Worm (Caenorhabditis elegans) whole organism, L3 larva: ENCODE data around the gene acbp-5.

ENCODE experiments used
- ZK546.5 ChIP-seq: sonication (generic microtip); optimal IDR thresholded peaks from 2 replicates; lab custom pipeline; 2017; ENCODE audit warnings: missing biosample characterization, missing genetic modification characterization
- aly-2 ChIP-seq: fragments of 150-350 bp; optimal IDR thresholded peaks from 2 replicates; lab custom pipeline; 2014; ENCODE audit warnings: missing biosample characterization, missing genetic modification characterization
- ama-1 ChIP-seq: fragments of 150-350 bp; optimal IDR thresholded peaks from 2 replicates; lab custom pipeline; 2018
- ceh-16 ChIP-seq: sonication (generic microtip); optimal IDR thresholded peaks from 2 replicates; lab custom pipeline; 2017; ENCODE audit warnings: missing biosample characterization, missing genetic modification characterization
- ceh-28 ChIP-seq: fragments of 150-350 bp; optimal IDR thresholded peaks from 2 replicates; lab custom pipeline; 2014; ENCODE audit warnings: missing biosample characterization, missing genetic modification reagents, missing genetic modification characterization
- ceh-82 ChIP-seq: fragments of 150-350 bp; optimal IDR thresholded peaks from 2 replicates; lab custom pipeline; 2014; ENCODE audit warnings: missing biosample characterization, missing genetic modification characterization
- ceh-9 ChIP-seq: sonication (generic microtip); optimal IDR thresholded peaks from 2 replicates; lab custom pipeline; 2018; ENCODE audit warnings: missing biosample characterization, missing genetic modification characterization
- egl-27 ChIP-seq: sonication (generic microtip); optimal IDR thresholded peaks from 4 replicates; lab custom pipeline; 2017; ENCODE audit warnings: missing biosample characterization, missing genetic modification reagents, missing genetic modification characterization
- egl-5 ChIP-seq: fragments of 150-350 bp; optimal IDR thresholded peaks from 2 replicates; lab custom pipeline; 2017; ENCODE audit warnings: missing biosample characterization, missing genetic modification reagents, missing genetic modification characterization, inconsistent platforms
- elt-1 ChIP-seq: fragments of 150-350 bp; optimal IDR thresholded peaks from 2 replicates; lab custom pipeline; 2014; ENCODE audit warnings: missing biosample characterization, missing genetic modification characterization
- elt-2 ChIP-seq: sonication (generic microtip); optimal IDR thresholded peaks from 2 replicates; lab custom pipeline; 2016; ENCODE audit warnings: missing genetic modification reagents, mild to moderate bottlenecking, missing genetic modification characterization, missing compliant biosample characterization
- elt-3 ChIP-seq, 3 experiments: fragments of 150-350 bp in 1 of 3; sonication (generic microtip) in 2 of 3; optimal IDR thresholded peaks; 2 replicates in 2 of 3; 4 replicates in 1 of 3; lab custom pipeline; 2014 to 2017; ENCODE audit warnings: missing biosample characterization in 3 of 3, missing genetic modification characterization in 3 of 3
- eor-1 ChIP-seq, 2 experiments: fragments of 150-350 bp; optimal IDR thresholded peaks; 2 replicates each; lab custom pipeline; 2014 to 2018; ENCODE audit warnings: missing biosample characterization in 2 of 2, missing genetic modification characterization in 2 of 2
- fkh-10 ChIP-seq: sonication (generic microtip); optimal IDR thresholded peaks from 2 replicates; lab custom pipeline; 2017; ENCODE audit warnings: missing biosample characterization, missing genetic modification reagents, missing genetic modification characterization
- fkh-2 ChIP-seq: fragments of 150-350 bp; optimal IDR thresholded peaks from 2 replicates; lab custom pipeline; 2014; ENCODE audit warnings: missing biosample characterization, missing genetic modification reagents, missing genetic modification characterization
- fos-1 ChIP-seq: fragments of 150-350 bp; optimal IDR thresholded peaks from 2 replicates; lab custom pipeline; 2014; ENCODE audit warnings: missing biosample characterization, missing genetic modification characterization
- hmg-11 ChIP-seq: sonication (generic microtip); optimal IDR thresholded peaks from 2 replicates; lab custom pipeline; 2016; ENCODE audit warnings: missing genetic modification characterization, missing compliant biosample characterization
- jun-1 ChIP-seq: fragments of 150-350 bp; optimal IDR thresholded peaks from 2 replicates; lab custom pipeline; 2014; ENCODE audit warnings: missing biosample characterization, missing genetic modification reagents, missing genetic modification characterization
- lin-15B ChIP-seq: fragments of 150-350 bp; optimal IDR thresholded peaks from 2 replicates; lab custom pipeline; 2014; ENCODE audit warnings: missing biosample characterization, missing genetic modification characterization
- lin-39 ChIP-seq: fragments of 150-350 bp; optimal IDR thresholded peaks from 2 replicates; lab custom pipeline; 2018; ENCODE audit warnings: missing biosample characterization, missing genetic modification reagents, missing genetic modification characterization
- mdl-1 ChIP-seq: fragments of 150-350 bp; optimal IDR thresholded peaks from 2 replicates; lab custom pipeline; 2014; ENCODE audit warnings: missing biosample characterization, missing genetic modification characterization
- mml-1 ChIP-seq: fragments of 150-350 bp; sonication (generic microtip); optimal IDR thresholded peaks from 3 replicates; lab custom pipeline; 2014; ENCODE audit warnings: missing biosample characterization, missing genetic modification characterization
- nfya-1 ChIP-seq: sonication (generic microtip); optimal IDR thresholded peaks from 2 replicates; lab custom pipeline; 2017; ENCODE audit warnings: missing genetic modification characterization, mild to moderate bottlenecking, missing compliant biosample characterization, antibody characterized with exemption, moderate library complexity; ENCODE audit not compliant: insufficient read depth
- nhr-11 ChIP-seq: fragments of 150-350 bp; optimal IDR thresholded peaks from 2 replicates; lab custom pipeline; 2014; ENCODE audit warnings: missing biosample characterization, missing genetic modification characterization
- nhr-23 ChIP-seq: fragments of 150-350 bp; optimal IDR thresholded peaks from 2 replicates; lab custom pipeline; 2014; ENCODE audit warnings: missing biosample characterization, missing genetic modification reagents, missing genetic modification characterization
- nhr-25 ChIP-seq: sonication (generic microtip); optimal IDR thresholded peaks from 2 replicates; lab custom pipeline; 2017; ENCODE audit warnings: missing biosample characterization, missing genetic modification characterization
- nhr-28 ChIP-seq: fragments of 150-350 bp; optimal IDR thresholded peaks from 2 replicates; lab custom pipeline; 2014; ENCODE audit warnings: missing biosample characterization, missing genetic modification characterization
- nhr-43 ChIP-seq: sonication (generic microtip); optimal IDR thresholded peaks from 2 replicates; lab custom pipeline; 2016; ENCODE audit warnings: mild to moderate bottlenecking, missing genetic modification characterization, missing compliant biosample characterization; ENCODE audit not compliant: poor library complexity, severe bottlenecking
- nhr-67 ChIP-seq: fragments of 150-350 bp; optimal IDR thresholded peaks from 2 replicates; lab custom pipeline; 2014; ENCODE audit warnings: missing biosample characterization, missing genetic modification characterization
- nhr-76 ChIP-seq: fragments of 150-350 bp; sonication (generic microtip); optimal IDR thresholded peaks from 5 replicates; lab custom pipeline; 2014; ENCODE audit warnings: missing biosample characterization, missing genetic modification characterization
- pqm-1 ChIP-seq: fragments of 150-350 bp; optimal IDR thresholded peaks from 2 replicates; lab custom pipeline; 2017; ENCODE audit warnings: missing biosample characterization, missing genetic modification characterization, inconsistent platforms
- sea-2 ChIP-seq: fragments of 150-350 bp; sonication (generic microtip); optimal IDR thresholded peaks from 4 replicates; lab custom pipeline; 2014; ENCODE audit warnings: missing biosample characterization, missing genetic modification reagents, missing genetic modification characterization
- skn-1 ChIP-seq: fragments of 150-350 bp; optimal IDR thresholded peaks from 2 replicates; lab custom pipeline; 2014; ENCODE audit warnings: missing biosample characterization, missing genetic modification characterization
- snpc-4 ChIP-seq: fragments of 150-350 bp; optimal IDR thresholded peaks from 2 replicates; lab custom pipeline; 2014; ENCODE audit warnings: missing biosample characterization, missing genetic modification characterization
- tbx-2 ChIP-seq: sonication (generic microtip); optimal IDR thresholded peaks from 2 replicates; lab custom pipeline; 2016; ENCODE audit warnings: mild to moderate bottlenecking, missing genetic modification characterization, missing compliant biosample characterization
- unc-39 ChIP-seq: sonication (generic microtip); optimal IDR thresholded peaks from 4 replicates; lab custom pipeline; 2017; ENCODE audit warnings: missing biosample characterization, missing genetic modification characterization
- unc-62 ChIP-seq: fragments of 150-350 bp; sonication (generic microtip); optimal IDR thresholded peaks from 4 replicates; lab custom pipeline; 2014; ENCODE audit warnings: missing biosample characterization, missing genetic modification reagents, missing genetic modification characterization
- zag-1 ChIP-seq: fragments of 150-350 bp; optimal IDR thresholded peaks from 2 replicates; lab custom pipeline; 2014; ENCODE audit warnings: missing biosample characterization, missing genetic modification characterization
- ztf-11 ChIP-seq: fragments of 150-350 bp; optimal IDR thresholded peaks from 2 replicates; lab custom pipeline; 2014; ENCODE audit warnings: missing biosample characterization, missing genetic modification characterization
- ztf-4 ChIP-seq: fragments of 150-350 bp; optimal IDR thresholded peaks from 2 replicates; lab custom pipeline; 2014; ENCODE audit warnings: missing biosample characterization, missing genetic modification characterization

acbp-5 gene

ce11 chrIII:13635730-13636360 is 5.6 kb downstream of the acbp-5 start:
- TF ChIP-seq snpc-4 (tag; lab: Kevin White, UChicago) (peak; percentile 66), nfya-1 (tag; lab: Kevin White, UChicago) (peak; percentile 32), elt-1 (tag; lab: Kevin White, UChicago) (no peak), aly-2 (tag; lab: Kevin White, UChicago) (no peak), nhr-43 (tag; lab: Kevin White, UChicago) (no peak), unc-62 (GFP tag; lab: Kevin White, UChicago) (peak; percentile 31), lin-39 (peak; percentile 7), fkh-10 (GFP tag; lab: Kevin White, UChicago) (peak; percentile 61)

- peak; percentile 11 for TF ChIP-seq egl-5 (tag; lab: Kevin White, UChicago)
- TF ChIP-seq lin-39 = peak; percentile 18
- no peak for TF ChIP-seq ceh-82 (tag; lab: Kevin White, UChicago)
- no peak for TF ChIP-seq nhr-76 (tag; lab: Kevin White, UChicago)
- peak; percentile 29 for TF ChIP-seq elt-1 (tag; lab: Kevin White, UChicago)
These were observed 6.3 kb downstream of the acbp-5 start for ce11 chrIII:13635235-13635634.

- TF ChIP-seq lin-39 (peak; percentile 3), jun-1 (no peak), unc-62 (GFP tag; lab: Kevin White, UChicago) (no peak), nhr-67 (tag; lab: Kevin White, UChicago) (no peak), ama-1 (lab: Kevin White, UChicago) (no peak), fkh-10 (GFP tag; lab: Kevin White, UChicago) (peak; percentile 20), egl-27 (tag; lab: Kevin White, UChicago) (no peak), hmg-11 (no peak), tbx-2 (tag; lab: Kevin White, UChicago) (no peak), nfya-1 (tag; lab: Kevin White, UChicago) (peak; percentile 3), nhr-11 (tag; lab: Kevin White, UChicago) (no peak), sea-2 (GFP tag; lab: Kevin White, UChicago) (no peak)
These were observed 7.7 kb downstream of the acbp-5 start for ce11 chrIII:13633826-13634225.

ce11 chrIII:13630708-13631107 is 10.8 kb downstream of the acbp-5 start, which contains the start of gene arrd-17:
arrd-17 (minus strand) TSS chrIII:13630808.
- TF ChIP-seq ceh-28 (tag; lab: Kevin White, UChicago) (no peak), lin-39 (no peak), egl-27 (tag; lab: Kevin White, UChicago) (no peak), hmg-11 (no peak), ZK546.5 (no peak), eor-1 (tag; optimal IDR thresholded peaks at IDR 0.05; lab: Kevin White, UChicago) (no peak), nhr-11 (tag; lab: Kevin White, UChicago) (no peak), unc-39 (no peak), snpc-4 (tag; lab: Kevin White, UChicago) (no peak), elt-1 (tag; lab: Kevin White, UChicago) (no peak), ceh-16 (tag; lab: Kevin White, UChicago) (no peak), mdl-1 (no peak), pqm-1 (tag; lab: Kevin White, UChicago) (no peak), tbx-2 (tag; lab: Kevin White, UChicago) (no peak), fkh-2 (tag; lab: Kevin White, UChicago) (no peak), skn-1 (tag; lab: Kevin White, UChicago) (no peak), unc-62 (GFP tag; lab: Kevin White, UChicago) (no peak)

ce11 chrIII:13626692-13627091 is 14.8 kb downstream of the acbp-5 start, which contains the start of gene T12D8.5:
T12D8.5 (minus strand) TSS chrIII:13626786.
- peak; percentile 91 for TF ChIP-seq elt-2 (tag; lab: Kevin White, UChicago)
- no peak for TF ChIP-seq zag-1 (tag; lab: Kevin White, UChicago)
- no peak for TF ChIP-seq unc-39
- no peak for TF ChIP-seq nhr-67 (tag; lab: Kevin White, UChicago)
- TF ChIP-seq mdl-1 = no peak
- no peak for TF ChIP-seq ZK546.5
- TF ChIP-seq lin-39 = no peak
- no peak for TF ChIP-seq fkh-2 (tag; lab: Kevin White, UChicago)
- TF ChIP-seq fkh-10 (GFP tag; lab: Kevin White, UChicago) = no peak
- TF ChIP-seq ztf-11 (tag; lab: Kevin White, UChicago) = no peak
- TF ChIP-seq nhr-23 (tag; lab: Kevin White, UChicago) = no peak
- TF ChIP-seq nhr-25 = no peak
- TF ChIP-seq elt-1 (tag; lab: Kevin White, UChicago) = no peak
- TF ChIP-seq jun-1 = peak; percentile 19
- TF ChIP-seq nhr-43 (tag; lab: Kevin White, UChicago) = no peak
- peak; percentile 79 for TF ChIP-seq pqm-1 (tag; lab: Kevin White, UChicago)
- no peak for TF ChIP-seq eor-1 (tag; optimal IDR thresholded peaks at IDR 0.05; lab: Kevin White, UChicago)
- no peak for TF ChIP-seq nhr-28 (tag; lab: Kevin White, UChicago)
- TF ChIP-seq skn-1 (tag; lab: Kevin White, UChicago) = peak; percentile 2
- no peak for TF ChIP-seq lin-15B (tag; lab: Kevin White, UChicago)
- TF ChIP-seq elt-3 (tag; optimal IDR thresholded peaks at IDR 0.05; lab: Kevin White, UChicago) = no peak
- TF ChIP-seq nhr-11 (tag; lab: Kevin White, UChicago) = no peak
- TF ChIP-seq ceh-82 (tag; lab: Kevin White, UChicago) = no peak
- no peak for TF ChIP-seq ceh-9 (tag; lab: Kevin White, UChicago)
- TF ChIP-seq hmg-11 = no peak
- peak; percentile 6 for TF ChIP-seq fos-1 (tag; lab: Kevin White, UChicago)
- no peak for TF ChIP-seq mml-1
- no peak for TF ChIP-seq snpc-4 (tag; lab: Kevin White, UChicago)
- no peak for TF ChIP-seq ztf-4 (tag; lab: Kevin White, UChicago)
- TF ChIP-seq ceh-28 (tag; lab: Kevin White, UChicago) = no peak
